Fruit fly (Drosophila melanogaster) whole organism, embryonic: ENCODE measurements around the gene sti.
A peak's percentile ranks its signal among the peaks of the same experiment; 100 is the strongest.

ENCODE experiments used
- ATbp ChIP-seq: fragments of 200-800 bp; sonication (Bioruptor generic); optimal IDR thresholded peaks from 2 replicates; lab custom pipeline; 2017; ENCODE audit warnings: missing biosample characterization, mild to moderate bottlenecking, missing genetic modification characterization, missing genetic modification reagents
- BEAF-32 ChIP-seq: fragments of 200-800 bp; sonication (Bioruptor generic); optimal IDR thresholded peaks from 3 replicates; lab custom pipeline; 2017; ENCODE audit warnings: missing biosample characterization, missing genetic modification characterization, mild to moderate bottlenecking, moderate library complexity, missing genetic modification reagents
- Bdp1 ChIP-seq: fragments of 200-800 bp; sonication (Bioruptor generic); optimal IDR thresholded peaks from 3 replicates; lab custom pipeline; 2016; ENCODE audit warnings: missing biosample characterization, missing genetic modification characterization
- Bteb2 ChIP-seq: fragments of 200-800 bp; sonication (Bioruptor generic); optimal IDR thresholded peaks from 2 replicates; lab custom pipeline; 2016; ENCODE audit warnings: missing biosample characterization, missing genetic modification characterization
- CG10979 ChIP-seq: fragments of 200-800 bp; sonication (Bioruptor generic); optimal IDR thresholded peaks from 2 replicates; lab custom pipeline; 2018; ENCODE audit warnings: missing biosample characterization, mild to moderate bottlenecking, missing genetic modification characterization, moderate library complexity
- CG14441 ChIP-seq: fragments of 200-800 bp; sonication (Bioruptor generic); IDR thresholded peaks from 2 replicates; pipeline ENCODE4 v1.3.6; 2022; ENCODE audit warnings: missing biosample characterization, missing genetic modification characterization
- CG14667 ChIP-seq: fragments of 200-800 bp; sonication (Bioruptor generic); IDR thresholded peaks from 2 replicates; pipeline ENCODE4 v1.3.6; 2022; ENCODE audit warnings: missing biosample characterization, missing genetic modification characterization
- CG15696 ChIP-seq: fragments of 200-800 bp; sonication (Bioruptor generic); optimal IDR thresholded peaks from 2 replicates; lab custom pipeline; 2019; ENCODE audit warnings: missing biosample characterization, mild to moderate bottlenecking, missing genetic modification characterization, moderate library complexity
- CG17802 ChIP-seq: fragments of 200-800 bp; sonication (Bioruptor generic); optimal IDR thresholded peaks from 2 replicates; lab custom pipeline; 2018; ENCODE audit warnings: missing biosample characterization, mild to moderate bottlenecking, missing genetic modification characterization, moderate library complexity
- CG1832 ChIP-seq: fragments of 200-800 bp; sonication (Bioruptor generic); optimal IDR thresholded peaks from 2 replicates; lab custom pipeline; 2017; ENCODE audit warnings: missing biosample characterization, mild to moderate bottlenecking, missing genetic modification characterization, inconsistent platforms
- CG30431 ChIP-seq: fragments of 200-800 bp; sonication (Bioruptor generic); optimal IDR thresholded peaks from 2 replicates; lab custom pipeline; 2017; ENCODE audit warnings: missing biosample characterization, missing genetic modification characterization
- CG33213 ChIP-seq: fragments of 200-800 bp; sonication (Bioruptor generic); optimal IDR thresholded peaks from 3 replicates; lab custom pipeline; 2016; ENCODE audit warnings: missing biosample characterization, missing genetic modification characterization
- CG6813 ChIP-seq: fragments of 200-800 bp; sonication (Bioruptor generic); optimal IDR thresholded peaks from 2 replicates; lab custom pipeline; 2017; ENCODE audit warnings: missing biosample characterization, missing genetic modification characterization, mild to moderate bottlenecking, moderate library complexity, missing genetic modification reagents
- CG7271 ChIP-seq: fragments of 200-800 bp; sonication (Bioruptor generic); optimal IDR thresholded peaks from 2 replicates; lab custom pipeline; 2018; ENCODE audit warnings: missing biosample characterization, mild to moderate bottlenecking, missing genetic modification characterization, moderate library complexity
- CG9797 ChIP-seq: fragments of 200-800 bp; sonication (Bioruptor generic); optimal IDR thresholded peaks from 3 replicates; lab custom pipeline; 2018; ENCODE audit warnings: missing biosample characterization, mild to moderate bottlenecking, missing genetic modification characterization
- Camta ChIP-seq: fragments of 200-800 bp; sonication (Bioruptor generic); optimal IDR thresholded peaks from 2 replicates; lab custom pipeline; 2016; ENCODE audit warnings: missing biosample characterization, missing genetic modification characterization
- Dfd ChIP-seq, 2 experiments: fragments of >200 bp; optimal IDR thresholded peaks; 2 replicates each; lab custom pipeline; 2017; ENCODE audit warnings: missing biosample characterization in 2 of 2, missing genetic modification characterization in 2 of 2
- Dref ChIP-seq: fragments of 200-800 bp; sonication (Bioruptor generic); IDR thresholded peaks from 2 replicates; pipeline ENCODE4 v1.3.6; 2022; ENCODE audit warnings: missing biosample characterization, missing genetic modification characterization
- Ets65A ChIP-seq: fragments of 200-800 bp; sonication (Bioruptor generic); peaks from one replicate; lab custom pipeline; 2016; ENCODE audit warnings: missing biosample characterization, missing genetic modification characterization
- Hr39 ChIP-seq: fragments of >200 bp; optimal IDR thresholded peaks from 2 replicates; lab custom pipeline; 2017
- Mad ChIP-seq: fragments of 200-800 bp; sonication (Bioruptor generic); optimal IDR thresholded peaks from 2 replicates; lab custom pipeline; 2016; ENCODE audit warnings: missing biosample characterization, missing genetic modification characterization
- Med ChIP-seq: fragments of 200-800 bp; sonication (Bioruptor generic); peaks from one replicate; lab custom pipeline; 2016; ENCODE audit warnings: missing biosample characterization, missing genetic modification characterization, mild to moderate bottlenecking, inconsistent platforms, moderate library complexity
- Sin3A ChIP-seq: fragments of >200 bp; optimal IDR thresholded peaks from 2 replicates; lab custom pipeline; 2018
- Ssrp ChIP-seq: fragments of 200-800 bp; sonication (Bioruptor generic); optimal IDR thresholded peaks from 2 replicates; lab custom pipeline; 2018; ENCODE audit warnings: missing biosample characterization, mild to moderate bottlenecking, missing genetic modification characterization, moderate library complexity
- ac ChIP-seq: fragments of 200-800 bp; sonication (Bioruptor generic); optimal IDR thresholded peaks from 3 replicates; lab custom pipeline; 2017; ENCODE audit warnings: missing biosample characterization, mild to moderate bottlenecking, missing genetic modification characterization
- amos ChIP-seq: fragments of 200-800 bp; sonication (Bioruptor generic); IDR thresholded peaks from 2 replicates; pipeline ENCODE4 v1.3.6; 2022; ENCODE audit warnings: missing biosample characterization, missing genetic modification characterization; ENCODE audit not compliant: partially characterized antibody
- bbx ChIP-seq: fragments of 200-800 bp; sonication (Bioruptor generic); IDR thresholded peaks from 2 replicates; pipeline ENCODE4 v1.3.6; 2022; ENCODE audit warnings: missing biosample characterization, missing genetic modification characterization; ENCODE audit not compliant: partially characterized antibody
- bowl ChIP-seq: fragments of 200-800 bp; sonication (Bioruptor generic); IDR thresholded peaks from 2 replicates; pipeline ENCODE4 v1.3.6; 2022; ENCODE audit warnings: missing biosample characterization, missing genetic modification characterization
- bsh ChIP-seq, 2 experiments: fragments of 200-800 bp; sonication (Bioruptor generic); optimal IDR thresholded peaks; 2 replicates each; lab custom pipeline; 2017 to 2018; ENCODE audit warnings: mild to moderate bottlenecking in 2 of 2, missing biosample characterization in 2 of 2, missing genetic modification characterization in 2 of 2, moderate library complexity in 1 of 2
- cwo ChIP-seq: fragments of 200-800 bp; sonication (Bioruptor generic); optimal IDR thresholded peaks from 3 replicates; lab custom pipeline; 2017; ENCODE audit warnings: missing biosample characterization, missing genetic modification characterization, mild to moderate bottlenecking, moderate library complexity, missing genetic modification reagents
- ewg ChIP-seq: fragments of 200-800 bp; sonication (Bioruptor generic); optimal IDR thresholded peaks from 3 replicates; lab custom pipeline; 2017; ENCODE audit warnings: mild to moderate bottlenecking, missing biosample characterization, missing genetic modification reagents, missing genetic modification characterization
- exex ChIP-seq: fragments of 200-800 bp; sonication (Bioruptor generic); optimal IDR thresholded peaks from 4 replicates; lab custom pipeline; 2018; ENCODE audit warnings: missing biosample characterization, mild to moderate bottlenecking, missing genetic modification characterization, moderate library complexity
- fru ChIP-seq: fragments of >200 bp; optimal IDR thresholded peaks from 2 replicates; lab custom pipeline; 2017
- gce ChIP-seq: fragments of 200-800 bp; sonication (Bioruptor generic); IDR thresholded peaks from 3 replicates; pipeline ENCODE4 v1.3.6; 2022; ENCODE audit warnings: missing biosample characterization, missing genetic modification characterization
- hb ChIP-seq: fragments of 200-800 bp; sonication (Bioruptor generic); IDR thresholded peaks from 3 replicates; pipeline ENCODE4 v1.3.6; 2022; ENCODE audit warnings: missing biosample characterization, missing genetic modification characterization; ENCODE audit not compliant: partially characterized antibody
- hbn ChIP-seq: fragments of 200-800 bp; sonication (Bioruptor generic); IDR thresholded peaks from 2 replicates; pipeline ENCODE4 v1.3.6; 2022; ENCODE audit warnings: missing biosample characterization, missing genetic modification characterization; ENCODE audit not compliant: partially characterized antibody
- lbe ChIP-seq: fragments of 200-800 bp; sonication (Bioruptor generic); optimal IDR thresholded peaks from 2 replicates; lab custom pipeline; 2016; ENCODE audit warnings: missing biosample characterization, mild to moderate bottlenecking, missing genetic modification characterization
- lmd ChIP-seq: fragments of 200-800 bp; sonication (Bioruptor generic); IDR thresholded peaks from 2 replicates; pipeline ENCODE4 v1.3.6; 2022; ENCODE audit warnings: missing biosample characterization, missing genetic modification characterization
- pan ChIP-seq, 4 experiments: fragments of >200 bp in 3 of 4; fragments of 200-800 bp in 1 of 4; sonication (Bioruptor generic) in 1 of 4; optimal IDR thresholded peaks in 3 of 4; IDR thresholded peaks in 1 of 4; 2 replicates each; pipeline versions ENCODE4 v1.3.6 to Lab custom; 2017 to 2022; ENCODE audit warnings: missing biosample characterization in 2 of 4, missing genetic modification characterization in 2 of 4, mixed read lengths in 1 of 4
- prd ChIP-seq, 3 experiments: fragments of >200 bp in 2 of 3; fragments of 200-800 bp in 1 of 3; sonication (Bioruptor generic) in 1 of 3; optimal IDR thresholded peaks in 2 of 3; IDR thresholded peaks in 1 of 3; 2 replicates in 2 of 3; 3 replicates in 1 of 3; pipeline versions ENCODE4 v1.3.6 to Lab custom; 2017 to 2022; ENCODE audit warnings: missing biosample characterization in 1 of 3, missing genetic modification characterization in 1 of 3
- pros ChIP-seq: fragments of 200-800 bp; sonication (Bioruptor generic); optimal IDR thresholded peaks from 3 replicates; lab custom pipeline; 2019; ENCODE audit warnings: missing biosample characterization, mild to moderate bottlenecking, missing genetic modification characterization, moderate library complexity
- repo ChIP-seq: fragments of 200-800 bp; sonication (Bioruptor generic); optimal IDR thresholded peaks from 2 replicates; lab custom pipeline; 2016; ENCODE audit warnings: missing biosample characterization, missing genetic modification characterization
- sens ChIP-seq: fragments of 200-800 bp; sonication (Bioruptor generic); peaks from one replicate; lab custom pipeline; 2016; ENCODE audit warnings: missing biosample characterization, missing genetic modification characterization
- stwl ChIP-seq: fragments of 200-800 bp; sonication (Bioruptor generic); optimal IDR thresholded peaks from 3 replicates; lab custom pipeline; 2018; ENCODE audit warnings: missing biosample characterization, mild to moderate bottlenecking, missing genetic modification characterization, moderate library complexity
- tna ChIP-seq: fragments of 200-800 bp; sonication (Bioruptor generic); IDR thresholded peaks from 2 replicates; pipeline ENCODE4 v1.3.6; 2022; ENCODE audit warnings: missing biosample characterization, missing genetic modification characterization; ENCODE audit not compliant: partially characterized antibody
- z ChIP-seq: fragments of 200-800 bp; sonication (Bioruptor generic); IDR thresholded peaks from 3 replicates; pipeline ENCODE4 v1.3.6; 2022; ENCODE audit warnings: missing biosample characterization, missing genetic modification characterization

Gene sti

dm6 chr3L:12471471-12471978 lies 43.1 kb downstream of the sti start, which contains the start of gene CG10616 (continued):
- TF ChIP-seq Sin3A (peak; percentile 30), lbe (GFP tag; lab: Kevin White, UChicago) (no peak), stwl (tag; lab: Kevin White, UChicago) (peak; percentile 85), BEAF-32 (GFP tag; lab: Kevin White, UChicago) (peak; percentile 91), CG33213 (peak; percentile 28)

- TF ChIP-seq gce (GFP tag; lab: Robert Waterston, UW) (no peak), Ssrp (tag; lab: Kevin White, UChicago) (no peak), bbx (GFP tag; lab: Robert Waterston, UW) (peak; percentile 23; the same call in 1 of the 2 replicates), Dref (GFP tag; lab: Robert Waterston, UW) (0 out of 2 replicates have a peak, but pooled peaks have one; percentile 7), CG1832 (GFP tag; lab: Kevin White, UChicago) (peak; percentile 27), sens (peak; percentile 33), hb (GFP tag; lab: Robert Waterston, UW) (0 out of 3 replicates have a peak, but pooled peaks have one; percentile 31), prd (optimal IDR thresholded peaks at IDR 0.05; lab: Kevin White, UChicago) (no peak), prd (GFP tag; IDR thresholded peaks at IDR 0.05; lab: Robert Waterston, UW) (0 out of 3 replicates have a peak, but pooled peaks have one; percentile 20), Ets65A (GFP tag; lab: Kevin White, UChicago) (peak; percentile 78), z (GFP tag; lab: Robert Waterston, UW) (0 out of 3 replicates have a peak, but pooled peaks have one; percentile 60), Med (peak; percentile 59), Bdp1 (GFP tag; lab: Kevin White, UChicago) (no peak)
Measured at dm6 chr3L:12470509-12470908, 44.1 kb downstream of the sti start.

dm6 chr3L:12469684-12470083 lies 44.9 kb downstream of the sti start, which contains the start of gene CG32102:
Gene CG32102, minus strand, starts transcription at chr3L:12469784.
- TF ChIP-seq repo (GFP tag; lab: Kevin White, UChicago) (no peak), bsh (GFP tag; optimal IDR thresholded peaks at IDR 0.05; lab: Kevin White, UChicago) (no peak), ewg (no peak), CG9797 (GFP tag; lab: Kevin White, UChicago) (no peak), pros (no peak), ATbp (GFP tag; lab: Kevin White, UChicago) (no peak), CG6813 (GFP tag; lab: Kevin White, UChicago) (no peak), Hr39 (no peak), CG14441 (GFP tag; lab: Robert Waterston, UW) (no peak), fru (lab: Kevin White, UChicago) (no peak), Camta (no peak), Mad (no peak), Bteb2 (GFP tag; lab: Kevin White, UChicago) (no peak), cwo (GFP tag; lab: Kevin White, UChicago) (no peak), CG7271 (no peak), hbn (GFP tag; lab: Robert Waterston, UW) (no peak), ac (GFP tag; lab: Kevin White, UChicago) (no peak)

dm6 chr3L:12468016-12468415 lies 46.6 kb downstream of the sti start, which contains the start of gene eyg:
Gene eyg, minus strand, starts transcription at chr3L:12468021.
- TF ChIP-seq lmd (GFP tag; lab: Robert Waterston, UW) = no peak; the same call in 1 of the 2 replicates
- no peak for TF ChIP-seq Dfd (GFP tag; optimal IDR thresholded peaks at IDR 0.05; lab: Kevin White, UChicago)
- peak; percentile 70 for TF ChIP-seq tna (GFP tag; lab: Robert Waterston, UW)
- peak; percentile 65; the same call in 1 of the 2 replicates for TF ChIP-seq amos
- TF ChIP-seq CG15696 (tag; lab: Kevin White, UChicago) = peak; percentile 46
- TF ChIP-seq pan (optimal IDR thresholded peaks at IDR 0.05; lab: Kevin White, UChicago) = no peak
- peak in 1 of 2 experiments; percentile 39 for TF ChIP-seq pan (GFP tag; optimal IDR thresholded peaks at IDR 0.05 in 1 of 2, IDR thresholded peaks at IDR 0.05 in 1 of 2)
- TF ChIP-seq CG14667 (GFP tag; lab: Robert Waterston, UW) = no peak
- TF ChIP-seq CG10979 (tag; lab: Kevin White, UChicago) = no peak
- TF ChIP-seq CG17802 (tag; lab: Kevin White, UChicago) = no peak
- TF ChIP-seq bowl (GFP tag; lab: Robert Waterston, UW) = no peak; the same call in 1 of the 2 replicates
- peak; percentile 77 for TF ChIP-seq exex (tag; lab: Kevin White, UChicago)
- peak; percentile 66 for TF ChIP-seq pros
- no peak for TF ChIP-seq Sin3A
- no peak for TF ChIP-seq CG30431 (GFP tag; lab: Kevin White, UChicago)
